Worm (Caenorhabditis elegans) whole organism, L2 larva: Measurements from ENCODE around the gene Y81B9A.4.

Experiments
- ama-1 ChIP-seq: fragments of 150-350 bp; optimal IDR thresholded peaks from 2 replicates; lab custom pipeline; 2018; ENCODE audit warnings: inconsistent platforms
- blmp-1 ChIP-seq: sonication (generic microtip); optimal IDR thresholded peaks from 2 replicates; lab custom pipeline; 2017; ENCODE audit warnings: missing genetic modification characterization, mild to moderate bottlenecking, missing compliant biosample characterization, antibody characterized with exemption, moderate library complexity; ENCODE audit not compliant: insufficient read depth
- ceh-82 ChIP-seq: fragments of 150-350 bp; optimal IDR thresholded peaks from 2 replicates; lab custom pipeline; 2014; ENCODE audit warnings: missing biosample characterization, missing genetic modification characterization
- egl-27 ChIP-seq: sonication (generic microtip); optimal IDR thresholded peaks from 3 replicates; lab custom pipeline; 2017; ENCODE audit warnings: missing biosample characterization, missing genetic modification reagents, missing genetic modification characterization
- fos-1 ChIP-seq: fragments of 150-350 bp; optimal IDR thresholded peaks from 2 replicates; lab custom pipeline; 2014; ENCODE audit warnings: missing biosample characterization, missing genetic modification characterization
- lin-11 ChIP-seq: fragments of 150-350 bp; sonication (generic microtip); optimal IDR thresholded peaks from 2 replicates; lab custom pipeline; 2014; ENCODE audit warnings: missing biosample characterization, missing genetic modification characterization, inconsistent platforms, mixed read lengths
- lin-39 ChIP-seq: fragments of 150-350 bp; optimal IDR thresholded peaks from 2 replicates; lab custom pipeline; 2014; ENCODE audit warnings: missing biosample characterization, missing genetic modification reagents, missing genetic modification characterization
- lsy-2 ChIP-seq, 2 experiments: fragments of 150-350 bp in 1 of 2; sonication (generic microtip) in 1 of 2; optimal IDR thresholded peaks; 2 replicates each; lab custom pipeline; 2014 to 2017; ENCODE audit warnings: missing biosample characterization in 2 of 2, missing genetic modification characterization in 2 of 2
- nhr-129 ChIP-seq: fragments of 150-350 bp; optimal IDR thresholded peaks from 2 replicates; lab custom pipeline; 2014; ENCODE audit warnings: missing biosample characterization, missing genetic modification characterization
- nhr-237 ChIP-seq: fragments of 150-350 bp; optimal IDR thresholded peaks from 2 replicates; lab custom pipeline; 2014; ENCODE audit warnings: missing biosample characterization, missing genetic modification characterization
- snpc-4 ChIP-seq: fragments of 150-350 bp; optimal IDR thresholded peaks from 2 replicates; lab custom pipeline; 2014; ENCODE audit warnings: missing biosample characterization, missing genetic modification characterization
- unc-55 ChIP-seq: fragments of 150-350 bp; sonication (generic microtip); optimal IDR thresholded peaks from 3 replicates; lab custom pipeline; 2014; ENCODE audit warnings: missing biosample characterization, missing genetic modification reagents, missing genetic modification characterization
- unc-62 ChIP-seq: fragments of 150-350 bp; optimal IDR thresholded peaks from 2 replicates; lab custom pipeline; 2014; ENCODE audit warnings: missing biosample characterization, missing genetic modification reagents, missing genetic modification characterization
- zag-1 ChIP-seq: fragments of 150-350 bp; optimal IDR thresholded peaks from 2 replicates; lab custom pipeline; 2014; ENCODE audit warnings: missing biosample characterization, missing genetic modification characterization

DNA sequence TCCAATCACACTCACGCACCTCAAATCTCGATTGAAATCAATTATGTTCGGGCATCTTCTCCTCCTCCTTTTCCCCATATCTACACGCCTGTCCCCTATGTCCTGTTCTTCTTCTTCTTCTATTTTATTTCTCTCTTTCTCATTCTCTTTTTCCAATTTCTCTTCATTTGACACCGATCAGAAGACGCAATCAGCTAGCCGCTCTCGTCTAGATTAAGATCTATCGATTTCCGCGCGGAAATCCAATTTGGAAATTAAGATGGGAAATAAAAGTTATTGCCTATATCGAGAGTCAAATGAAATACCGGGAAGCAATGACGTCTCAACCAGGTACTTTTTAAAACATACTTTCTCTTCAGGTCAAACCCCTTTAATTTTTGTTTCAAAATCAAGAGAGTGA is 47.7 kb upstream of the Y81B9A.4 start:
- TF ChIP-seq unc-55 (GFP tag; lab: Kevin White, UChicago) (no peak), blmp-1 (tag; lab: Kevin White, UChicago) (peak; percentile 14), ama-1 (no peak), lin-39 (tag; lab: Kevin White, UChicago) (no peak), egl-27 (tag; lab: Kevin White, UChicago) (no peak), fos-1 (tag; lab: Kevin White, UChicago) (peak; percentile 6), snpc-4 (tag; lab: Kevin White, UChicago) (no peak), ceh-82 (tag; lab: Kevin White, UChicago) (no peak), lsy-2 (tag; optimal IDR thresholded peaks at IDR 0.05; lab: Kevin White, UChicago) (no peak), lin-11 (no peak), zag-1 (no peak), unc-62 (GFP tag; lab: Kevin White, UChicago) (no peak), nhr-237 (tag; lab: Kevin White, UChicago) (no peak), nhr-129 (no peak)
